Fruit fly (Drosophila melanogaster) whole organism, pupa: ENCODE measurements around the gene Glut1.

Experiments
- CG12605 ChIP-seq: fragments of 200-800 bp; sonication (Bioruptor generic); IDR thresholded peaks from 2 replicates; pipeline ENCODE4 v1.3.6; 2022; ENCODE audit warnings: missing biosample characterization, missing genetic modification characterization
- CG17806 ChIP-seq: fragments of 200-800 bp; sonication (Bioruptor generic); optimal IDR thresholded peaks from 2 replicates; lab custom pipeline; 2018; ENCODE audit warnings: missing biosample characterization, mild to moderate bottlenecking, missing genetic modification characterization, moderate library complexity
- CG8159 ChIP-seq: fragments of 200-800 bp; sonication (Bioruptor generic); optimal IDR thresholded peaks from 3 replicates; lab custom pipeline; 2018; ENCODE audit warnings: missing biosample characterization, mild to moderate bottlenecking, missing genetic modification characterization, moderate library complexity
- CG8301 ChIP-seq: fragments of 200-800 bp; sonication (Bioruptor generic); optimal IDR thresholded peaks from 2 replicates; lab custom pipeline; 2018; ENCODE audit warnings: missing biosample characterization, mild to moderate bottlenecking, missing genetic modification characterization
- EcR ChIP-seq: fragments of 200-800 bp; sonication (Bioruptor generic); optimal IDR thresholded peaks from 3 replicates; lab custom pipeline; 2019; ENCODE audit warnings: missing biosample characterization, missing genetic modification characterization, mild to moderate bottlenecking, moderate library complexity, missing genetic modification reagents
- Snoo ChIP-seq: fragments of 200-800 bp; sonication (Bioruptor generic); optimal IDR thresholded peaks from 3 replicates; lab custom pipeline; 2017; ENCODE audit warnings: missing biosample characterization, mild to moderate bottlenecking, missing genetic modification characterization, inconsistent platforms
- fd96Ca ChIP-seq: fragments of 200-800 bp; sonication (Bioruptor generic); IDR thresholded peaks from 3 replicates; pipeline ENCODE4 v1.3.6; 2022; ENCODE audit warnings: missing biosample characterization, missing genetic modification characterization
- gl ChIP-seq: fragments of 200-800 bp; sonication (Bioruptor generic); optimal IDR thresholded peaks from 2 replicates; lab custom pipeline; 2018; ENCODE audit warnings: missing biosample characterization, mild to moderate bottlenecking, missing genetic modification characterization

DNA sequence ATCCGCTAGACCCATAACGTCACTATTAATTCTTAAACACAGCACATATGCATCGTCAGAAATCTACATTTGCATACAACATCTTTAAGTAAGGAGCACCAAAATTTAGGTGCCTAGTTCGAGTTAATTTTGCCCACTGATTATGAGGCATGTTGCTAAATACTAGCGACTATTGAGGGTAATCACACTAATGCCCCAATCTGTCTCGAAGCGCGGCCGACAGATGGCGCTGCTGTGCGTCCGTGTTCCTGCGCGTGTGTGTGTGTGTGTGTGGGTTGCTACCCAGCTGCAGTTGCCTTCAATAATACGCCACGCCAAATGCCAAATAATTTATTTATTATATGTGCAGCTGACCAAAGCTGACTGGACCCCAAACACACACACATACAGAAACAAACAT lies 127.5 kb downstream of the Glut1 start:
- TF ChIP-seq CG12605 (GFP tag; lab: Robert Waterston, UW) (no peak), fd96Ca (GFP tag; lab: Robert Waterston, UW) (no peak), CG17806 (tag; lab: Kevin White, UChicago) (no peak), EcR (no peak), CG8159 (tag; lab: Kevin White, UChicago) (no peak), gl (tag; lab: Kevin White, UChicago) (no peak), Snoo (tag; lab: Kevin White, UChicago) (no peak), CG8301 (tag; lab: Kevin White, UChicago) (no peak)
